Fruit fly (Drosophila melanogaster): Measurements from ENCODE around the gene PpD3.

Gene PpD3

dm6 chr3R:9710886-9711285 is 36.8 kb upstream of the PpD3 start, which contains the start of the genes trbd and dmt (continued):
- TF ChIP-seq esg (GFP tag; conservative IDR thresholded peaks at IDR 0.05) (no peak), chn (GFP tag; optimal IDR thresholded peaks at IDR 0.05) (peak; percentile 75), Side (GFP tag; optimal IDR thresholded peaks at IDR 0.05) (peak; percentile 46), dati (GFP tag; IDR thresholded peaks at IDR 0.05) (no peak), salm (tag; optimal IDR thresholded peaks at IDR 0.05) (no peak), CG5180 (GFP tag; optimal IDR thresholded peaks at IDR 0.05) (no peak), br (optimal IDR thresholded peaks at IDR 0.05) (no peak), CG12155 (GFP tag; optimal IDR thresholded peaks at IDR 0.05) (peak; percentile 56), PHDP (tag; optimal IDR thresholded peaks at IDR 0.05) (no peak), ewg (GFP tag; optimal IDR thresholded peaks at IDR 0.05) (no peak), CG10979 (tag; optimal IDR thresholded peaks at IDR 0.05) (peak; percentile 34), nmo (GFP tag; optimal IDR thresholded peaks at IDR 0.05) (no peak), CG8924 (tag; optimal IDR thresholded peaks at IDR 0.05) (no peak), sc (optimal IDR thresholded peaks at IDR 0.05) (no peak), sc (GFP tag; optimal IDR thresholded peaks at IDR 0.05) (no peak), nerfin-2 (GFP tag; IDR thresholded peaks at IDR 0.05; ENCODE audit: partially characterized antibody) (no peak), sug (tag; optimal IDR thresholded peaks at IDR 0.05) (no peak), Max (GFP tag; optimal IDR thresholded peaks at IDR 0.05) (peak; percentile 28), Aef1 (GFP tag; IDR thresholded peaks at IDR 0.05) (no peak), D19B (GFP tag; optimal IDR thresholded peaks at IDR 0.05) (no peak), gem (tag; optimal IDR thresholded peaks at IDR 0.05) (no peak), CG9215 (GFP tag; IDR thresholded peaks at IDR 0.05) (no peak), CG11696 (GFP tag; IDR thresholded peaks at IDR 0.05) (no peak), ems (GFP tag; optimal IDR thresholded peaks at IDR 0.05) (peak; percentile 26), emc (GFP tag; optimal IDR thresholded peaks at IDR 0.05) (no peak), CG9876 (GFP tag; optimal IDR thresholded peaks at IDR 0.05) (peak; percentile 76), CG12769 (tag; optimal IDR thresholded peaks at IDR 0.05) (no peak), CG34376 (GFP tag; optimal IDR thresholded peaks at IDR 0.05) (peak; percentile 51), fd3F (GFP tag; optimal IDR thresholded peaks at IDR 0.05) (no peak), tin (GFP tag; optimal IDR thresholded peaks at IDR 0.05) (peak; percentile 52), pnt (GFP tag; optimal IDR thresholded peaks at IDR 0.05) (peak; percentile 29), ssp (GFP tag; IDR thresholded peaks at IDR 0.05) (no peak), chm (GFP tag; IDR thresholded peaks at IDR 0.05) (no peak), cg (GFP tag; optimal IDR thresholded peaks at IDR 0.05) (no peak), scrt (GFP tag; optimal IDR thresholded peaks at IDR 0.05) (no peak), zen (tag; optimal IDR thresholded peaks at IDR 0.05) (peak; percentile 69), ham (GFP tag; IDR thresholded peaks at IDR 0.05) (no peak), CG4404 (GFP tag; IDR thresholded peaks at IDR 0.05) (no peak), Dll (GFP tag; IDR thresholded peaks at IDR 0.05; ENCODE audit: partially characterized antibody) (no peak), CG3995 (GFP tag; optimal IDR thresholded peaks at IDR 0.05) (peak; percentile 52), pros (GFP tag; optimal IDR thresholded peaks at IDR 0.05) (no peak), vvl (GFP tag; IDR thresholded peaks at IDR 0.05) (no peak), CG6854 (GFP tag; optimal IDR thresholded peaks at IDR 0.05) (no peak), kay (GFP tag; optimal IDR thresholded peaks at IDR 0.05) (no peak), CG2120 (GFP tag; optimal IDR thresholded peaks at IDR 0.05) (no peak), CTCF (GFP tag; optimal IDR thresholded peaks at IDR 0.05) (no peak), CG2875 (GFP tag; optimal IDR thresholded peaks at IDR 0.05) (no peak), hth (optimal IDR thresholded peaks at IDR 0.05) (no peak), D19A (tag; optimal IDR thresholded peaks at IDR 0.05) (no peak), CG6654 (GFP tag; optimal IDR thresholded peaks at IDR 0.05) (no peak), NfI (GFP tag; optimal IDR thresholded peaks at IDR 0.05) (no peak), Optix (GFP tag; IDR thresholded peaks at IDR 0.05) (no peak), abd-A (tag; optimal IDR thresholded peaks at IDR 0.05) (no peak)

Measured in whole organism, embryonic.